Worm (Caenorhabditis elegans): ENCODE results near the gene nasp-1.

- no peak for TF ChIP-seq mep-1 (tag; optimal IDR thresholded peaks at IDR 0.05)
- TF ChIP-seq unc-39 (tag; optimal IDR thresholded peaks at IDR 0.05) = no peak
- TF ChIP-seq lin-13 (tag; optimal IDR thresholded peaks at IDR 0.05) = no peak
- TF ChIP-seq unc-62 (GFP tag; optimal IDR thresholded peaks at IDR 0.05) = no peak
- no peak for TF ChIP-seq hlh-1 (tag; optimal IDR thresholded peaks at IDR 0.05)
- no peak for TF ChIP-seq snpc-4 (tag; optimal IDR thresholded peaks at IDR 0.05)
- no peak for TF ChIP-seq blmp-1 (tag; optimal IDR thresholded peaks at IDR 0.05)
- peak; percentile 87 for TF ChIP-seq ces-1 (GFP tag; optimal IDR thresholded peaks at IDR 0.05)
- no peak for TF ChIP-seq nhr-76 (tag; optimal IDR thresholded peaks at IDR 0.05)
- no peak for TF ChIP-seq nhr-237 (tag; optimal IDR thresholded peaks at IDR 0.05)
- no peak for TF ChIP-seq sptf-1 (tag; optimal IDR thresholded peaks at IDR 0.05)
- no peak for TF ChIP-seq elt-1 (tag; optimal IDR thresholded peaks at IDR 0.05; ENCODE audit: borderline replicate concordance, insufficient read depth)
Measured at ce11 chrII:11091577-11091976, 14.8 kb upstream of the nasp-1 start.
